Fruit fly (Drosophila melanogaster): Measurements from ENCODE around the gene CG10581.

The CG10581 gene

DNA sequence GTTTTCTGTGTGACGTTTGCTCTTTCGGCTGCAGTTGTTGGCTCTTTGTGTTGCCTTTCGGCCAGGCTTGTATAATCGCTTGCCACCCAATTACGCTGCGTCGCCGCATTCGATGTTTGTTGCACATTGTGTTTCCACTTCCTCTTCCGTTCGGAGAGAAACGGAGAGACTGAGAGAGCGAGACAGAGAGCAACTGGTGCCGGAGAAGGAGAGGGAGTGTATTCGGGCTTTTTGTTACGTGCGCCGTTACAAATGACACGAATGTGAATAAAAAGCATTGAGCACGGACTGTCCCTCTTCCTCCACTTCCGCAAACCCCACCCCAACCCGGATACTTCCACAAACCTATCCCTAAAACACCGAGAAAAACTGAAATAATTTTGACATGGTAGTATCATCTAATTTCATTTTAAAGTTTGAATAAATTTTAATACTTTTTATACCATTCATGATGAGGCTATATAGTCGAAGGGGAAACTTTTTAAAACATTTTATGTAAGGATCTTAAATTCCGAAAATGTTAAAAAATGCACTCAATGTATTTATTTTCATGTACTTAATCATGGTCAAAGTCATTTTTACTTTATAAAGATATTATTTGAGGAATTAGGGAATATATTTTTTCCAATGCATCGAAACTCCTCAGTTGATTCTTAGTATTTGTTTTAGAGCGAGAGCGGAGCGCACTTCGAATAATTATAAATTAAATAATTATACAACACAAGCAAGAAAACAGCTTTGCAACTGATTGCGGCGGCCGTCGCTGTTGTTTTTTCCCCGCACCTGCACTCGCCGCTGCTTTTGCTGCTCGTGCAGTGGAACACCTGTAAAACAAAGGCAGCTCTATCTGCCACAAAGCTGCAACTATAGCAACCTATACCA is 26.4 kb upstream of the CG10581 start (continued):
- TF ChIP-seq CG6276 (GFP tag; optimal IDR thresholded peaks at IDR 0.05) (no peak), CG6854 (GFP tag; optimal IDR thresholded peaks at IDR 0.05) (peak; percentile 45), Eip93F (GFP tag; optimal IDR thresholded peaks at IDR 0.05) (no peak), CG11294 (GFP tag; IDR thresholded peaks at IDR 0.05) (no peak), CG11762 (GFP tag; optimal IDR thresholded peaks at IDR 0.05; ENCODE audit: insufficient read depth) (peak; percentile 41), Eip78C (GFP tag) (peak; percentile 89), CG6792 (GFP tag; optimal IDR thresholded peaks at IDR 0.05) (peak; percentile 39), dac (GFP tag; optimal IDR thresholded peaks at IDR 0.05) (no peak), Sox102F (GFP tag; optimal IDR thresholded peaks at IDR 0.05) (peak; percentile 17), dsx (GFP tag; optimal IDR thresholded peaks at IDR 0.05; ENCODE audit: poor library complexity, severe bottlenecking) (no peak), pdm3 (GFP tag; optimal IDR thresholded peaks at IDR 0.05) (peak; percentile 58), CG16779 (tag; optimal IDR thresholded peaks at IDR 0.05) (peak; percentile 6), Met (GFP tag; optimal IDR thresholded peaks at IDR 0.05) (peak; percentile 74)

DNA sequence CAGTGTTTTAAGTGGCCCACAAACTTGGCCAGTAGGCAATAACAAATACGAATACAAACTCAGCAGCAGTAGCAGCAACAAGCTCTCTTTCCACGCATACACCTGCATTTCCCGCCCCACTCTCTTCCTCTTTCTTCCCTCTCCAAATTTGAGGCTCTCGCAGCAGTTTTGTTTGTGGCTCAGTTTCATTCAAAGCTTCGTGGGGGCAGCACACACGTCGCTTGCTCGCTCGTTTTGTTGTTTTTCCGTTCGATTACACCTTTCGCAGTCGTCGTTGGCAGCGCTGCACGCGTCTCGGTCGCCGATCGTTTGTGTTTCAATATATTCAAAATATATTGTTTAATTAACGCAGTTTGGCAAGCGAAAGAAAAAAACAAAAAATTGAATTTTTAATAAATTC is 24.6 kb upstream of the CG10581 start:
- TF ChIP-seq CG32006 (GFP tag; optimal IDR thresholded peaks at IDR 0.05) = no peak
- no peak for TF ChIP-seq Eip78C (GFP tag)
- peak; percentile 57 for TF ChIP-seq Sox14 (GFP tag; optimal IDR thresholded peaks at IDR 0.05)
- TF ChIP-seq Gug (GFP tag; IDR thresholded peaks at IDR 0.05) = no peak
- peak; percentile 39 for TF ChIP-seq CG3919 (GFP tag; optimal IDR thresholded peaks at IDR 0.05)
- TF ChIP-seq CG8319 (GFP tag; optimal IDR thresholded peaks at IDR 0.05) = no peak
- peak; percentile 52 for TF ChIP-seq Sox102F (GFP tag; optimal IDR thresholded peaks at IDR 0.05)
- TF ChIP-seq CG16779 (tag; optimal IDR thresholded peaks at IDR 0.05) = peak; percentile 46
- TF ChIP-seq ss (GFP tag; optimal IDR thresholded peaks at IDR 0.05) = peak; percentile 45 to 57
- TF ChIP-seq Ets21C (GFP tag; optimal IDR thresholded peaks at IDR 0.05) = no peak
- TF ChIP-seq CG6854 (GFP tag; optimal IDR thresholded peaks at IDR 0.05) = peak; percentile 73
- no peak for TF ChIP-seq Hr4 (GFP tag; optimal IDR thresholded peaks at IDR 0.05)
- TF ChIP-seq Ets96B (tag; optimal IDR thresholded peaks at IDR 0.05) = peak; percentile 3
- no peak for TF ChIP-seq Blimp-1 (GFP tag; optimal IDR thresholded peaks at IDR 0.05)
- peak; percentile 35 for TF ChIP-seq CG7368 (GFP tag; optimal IDR thresholded peaks at IDR 0.05)
- peak; percentile 58 for TF ChIP-seq dsx (GFP tag; optimal IDR thresholded peaks at IDR 0.05; ENCODE audit: poor library complexity, severe bottlenecking)
- peak; percentile 81 for TF ChIP-seq vri (GFP tag; optimal IDR thresholded peaks at IDR 0.05)
- no peak for TF ChIP-seq fd59A (GFP tag; optimal IDR thresholded peaks at IDR 0.05)
- 0 out of 3 replicates have a peak, but pooled peaks have one; percentile 22 for TF ChIP-seq CG8119 (GFP tag; IDR thresholded peaks at IDR 0.05)
- TF ChIP-seq OdsH (GFP tag; optimal IDR thresholded peaks at IDR 0.05) = no peak
- peak; percentile 12 for TF ChIP-seq topi (GFP tag; optimal IDR thresholded peaks at IDR 0.05)
- TF ChIP-seq CG34406 (GFP tag; optimal IDR thresholded peaks at IDR 0.05) = no peak
- peak; percentile 42 for TF ChIP-seq fkh (GFP tag; optimal IDR thresholded peaks at IDR 0.05)
- TF ChIP-seq Met (GFP tag; optimal IDR thresholded peaks at IDR 0.05) = peak; percentile 23
- peak; percentile 77 for TF ChIP-seq CG6163 (GFP tag; IDR thresholded peaks at IDR 0.05)
- no peak for TF ChIP-seq CG10669 (GFP tag; optimal IDR thresholded peaks at IDR 0.05)
- TF ChIP-seq fd85E (GFP tag; optimal IDR thresholded peaks at IDR 0.05) = no peak
- no peak for TF ChIP-seq Eip93F (GFP tag; optimal IDR thresholded peaks at IDR 0.05)
- peak; percentile 11 for TF ChIP-seq CG1621 (tag; optimal IDR thresholded peaks at IDR 0.05)
- peak; percentile 17 for TF ChIP-seq esn (GFP tag; optimal IDR thresholded peaks at IDR 0.05)
- TF ChIP-seq pdm3 (GFP tag; optimal IDR thresholded peaks at IDR 0.05) = no peak
- no peak for TF ChIP-seq acj6 (GFP tag; optimal IDR thresholded peaks at IDR 0.05)
- TF ChIP-seq Lpt (GFP tag; optimal IDR thresholded peaks at IDR 0.05) = peak; percentile 41
- TF ChIP-seq cyc (GFP tag; optimal IDR thresholded peaks at IDR 0.05) = no peak
- TF ChIP-seq CG3032 (tag; optimal IDR thresholded peaks at IDR 0.05) = peak; percentile 5
- no peak for TF ChIP-seq CG6792 (GFP tag; optimal IDR thresholded peaks at IDR 0.05)
- TF ChIP-seq CG8632 (GFP tag; optimal IDR thresholded peaks at IDR 0.05) = no peak
- peak; percentile 69 for TF ChIP-seq eg (GFP tag; IDR thresholded peaks at IDR 0.05)
- no peak for TF ChIP-seq salr (GFP tag; optimal IDR thresholded peaks at IDR 0.05)
- TF ChIP-seq Eip75B (GFP tag; optimal IDR thresholded peaks at IDR 0.05) = peak; percentile 19
- TF ChIP-seq CG11762 (GFP tag; optimal IDR thresholded peaks at IDR 0.05; ENCODE audit: insufficient read depth) = no peak
